Fruit fly (Drosophila melanogaster) whole organism, embryonic: ENCODE measurements around the gene CG17803.

Source experiments
- CG3726 ChIP-seq: fragments of 200-800 bp; sonication (Bioruptor generic); IDR thresholded peaks from 3 replicates; pipeline ENCODE4, ENCODE4 v1.3.6; 2022; ENCODE audit warnings: missing biosample characterization, missing genetic modification characterization
- TFAM ChIP-seq: fragments of 200-800 bp; sonication (Bioruptor generic); optimal IDR thresholded peaks from 2 replicates; lab custom pipeline; 2017; ENCODE audit warnings: missing biosample characterization, missing genetic modification characterization, inconsistent platforms
- gsb-n ChIP-seq: fragments of 200-800 bp; sonication (Bioruptor generic); optimal IDR thresholded peaks from 3 replicates; lab custom pipeline; 2018; ENCODE audit warnings: missing biosample characterization, mild to moderate bottlenecking, missing genetic modification characterization

DNA sequence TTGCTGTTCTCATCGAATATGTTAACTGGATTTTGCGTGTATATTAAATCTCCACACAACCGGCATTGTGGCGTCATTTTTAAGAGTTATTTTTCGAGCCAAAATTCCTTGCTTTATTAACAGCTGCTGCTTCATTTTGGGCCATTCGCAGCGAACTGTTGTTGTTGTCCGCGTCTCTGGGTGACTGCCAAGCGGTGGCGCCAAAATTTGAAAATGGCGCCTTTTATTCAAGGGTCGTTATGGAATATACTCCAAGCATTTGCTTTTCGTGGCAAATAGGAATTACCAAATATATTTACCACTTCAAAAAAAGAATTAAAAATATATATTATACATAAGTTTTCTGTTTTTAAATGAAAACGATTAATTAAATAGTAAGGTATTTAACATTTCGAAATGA lies 3.8 kb upstream of the CG17803 start, which contains the start of gene Nnk:
- no peak for TF ChIP-seq CG3726
- TF ChIP-seq TFAM (GFP tag; lab: Kevin White, UChicago) = no peak
- no peak for TF ChIP-seq gsb-n (tag; lab: Kevin White, UChicago)
